Worm (Caenorhabditis elegans): Measurements from ENCODE around the gene mrpl-21.

DNA sequence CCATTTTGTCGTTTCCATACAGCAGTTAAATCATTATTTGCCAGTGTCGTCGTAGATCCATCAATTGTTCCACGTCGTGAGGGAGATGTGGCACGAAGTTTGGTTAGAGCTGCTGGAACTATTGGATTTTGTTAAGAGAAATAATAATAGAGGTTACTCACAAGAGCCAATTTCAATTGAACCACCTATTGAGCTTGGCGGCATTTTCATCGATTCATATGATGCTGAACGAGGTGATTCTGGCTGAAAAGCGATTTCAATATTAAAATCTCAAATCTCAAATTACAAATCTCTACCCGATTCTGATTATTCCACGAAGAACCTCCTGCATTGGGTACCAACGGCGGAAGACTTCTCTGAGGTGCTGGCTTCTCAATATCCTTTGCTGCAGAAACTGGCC lies 14.5 kb upstream of the mrpl-21 start:
- TF ChIP-seq unc-130 (tag; optimal IDR thresholded peaks at IDR 0.05) (no peak), nhr-76 (tag; optimal IDR thresholded peaks at IDR 0.05) (no peak), lin-13 (GFP tag; optimal IDR thresholded peaks at IDR 0.05) (no peak), nhr-77 (tag; optimal IDR thresholded peaks at IDR 0.05) (no peak), unc-62 (GFP tag; optimal IDR thresholded peaks at IDR 0.05) (no peak), nhr-28 (tag; optimal IDR thresholded peaks at IDR 0.05) (no peak)

Data from whole organism, L1 larva.